Fruit fly (Drosophila melanogaster) whole organism, embryonic: ENCODE results near the gene CG43954.
A peak's percentile ranks its signal among the peaks of the same experiment; 100 is the strongest.

Experiments
- Adf1 ChIP-seq: fragments of 200-800 bp; sonication (Bioruptor generic); IDR thresholded peaks from 2 replicates; pipeline ENCODE4 v1.3.6; 2022; ENCODE audit warnings: missing biosample characterization, missing genetic modification characterization
- B-H1 ChIP-seq: fragments of 200-800 bp; sonication (Bioruptor generic); IDR thresholded peaks from 3 replicates; pipeline ENCODE4 v1.3.6; 2022; ENCODE audit warnings: missing biosample characterization, missing genetic modification characterization
- CG10565 ChIP-seq: fragments of 200-800 bp; sonication (Bioruptor generic); optimal IDR thresholded peaks from 3 replicates; lab custom pipeline; 2016; ENCODE audit warnings: missing biosample characterization, mild to moderate bottlenecking, missing genetic modification characterization
- CG12769 ChIP-seq: fragments of 200-800 bp; sonication (Bioruptor generic); optimal IDR thresholded peaks from 2 replicates; lab custom pipeline; 2019; ENCODE audit warnings: missing biosample characterization, mild to moderate bottlenecking, missing genetic modification characterization, moderate library complexity
- CG13287 ChIP-seq: fragments of 200-800 bp; sonication (Bioruptor generic); IDR thresholded peaks from 2 replicates; pipeline ENCODE4 v1.3.6; 2022; ENCODE audit warnings: missing biosample characterization, missing genetic modification characterization; ENCODE audit not compliant: partially characterized antibody
- CG13624 ChIP-seq: fragments of 200-800 bp; sonication (Bioruptor generic); optimal IDR thresholded peaks from 2 replicates; lab custom pipeline; 2016; ENCODE audit warnings: missing biosample characterization, missing genetic modification characterization
- CG14860 ChIP-seq: fragments of 200-800 bp; sonication (Bioruptor generic); IDR thresholded peaks from 3 replicates; pipeline ENCODE4 v1.3.6; 2022; ENCODE audit warnings: missing biosample characterization, missing genetic modification characterization; ENCODE audit not compliant: partially characterized antibody
- CG15601 ChIP-seq: fragments of 200-800 bp; sonication (Bioruptor generic); optimal IDR thresholded peaks from 3 replicates; lab custom pipeline; 2019; ENCODE audit warnings: missing biosample characterization, mild to moderate bottlenecking, missing genetic modification characterization, moderate library complexity
- CG1602 ChIP-seq: fragments of 200-800 bp; sonication (Bioruptor generic); optimal IDR thresholded peaks from 3 replicates; lab custom pipeline; 2016; ENCODE audit warnings: missing biosample characterization, missing genetic modification characterization
- CG2199 ChIP-seq: fragments of 200-800 bp; sonication (Bioruptor generic); IDR thresholded peaks from 3 replicates; pipeline ENCODE4 v1.3.6; 2022; ENCODE audit warnings: missing biosample characterization, missing genetic modification characterization
- CG30020 ChIP-seq: fragments of 200-800 bp; optimal IDR thresholded peaks from 2 replicates; lab custom pipeline; 2019; ENCODE audit warnings: missing biosample characterization, mild to moderate bottlenecking, missing genetic modification characterization, moderate library complexity
- CG3726 ChIP-seq: fragments of 200-800 bp; sonication (Bioruptor generic); IDR thresholded peaks from 3 replicates; pipeline ENCODE4, ENCODE4 v1.3.6; 2022; ENCODE audit warnings: missing biosample characterization, missing genetic modification characterization
- CG4404 ChIP-seq: fragments of 200-800 bp; sonication (Bioruptor generic); IDR thresholded peaks from 2 replicates; pipeline ENCODE4 v1.3.6; 2022; ENCODE audit warnings: missing biosample characterization, missing genetic modification characterization
- CG6813 ChIP-seq: fragments of 200-800 bp; sonication (Bioruptor generic); optimal IDR thresholded peaks from 2 replicates; lab custom pipeline; 2017; ENCODE audit warnings: missing biosample characterization, missing genetic modification characterization, mild to moderate bottlenecking, moderate library complexity, missing genetic modification reagents
- CG7839 ChIP-seq: fragments of 200-800 bp; sonication (Bioruptor generic); optimal IDR thresholded peaks from 3 replicates; lab custom pipeline; 2018; ENCODE audit warnings: missing biosample characterization, mild to moderate bottlenecking, missing genetic modification characterization, moderate library complexity
- CG7928 ChIP-seq: fragments of 200-800 bp; sonication (Bioruptor generic); optimal IDR thresholded peaks from 2 replicates; lab custom pipeline; 2017; ENCODE audit warnings: missing biosample characterization, mild to moderate bottlenecking, missing genetic modification characterization
- CG8388 ChIP-seq: fragments of 200-800 bp; sonication (Bioruptor generic); optimal IDR thresholded peaks from 2 replicates; lab custom pipeline; 2019; ENCODE audit warnings: missing biosample characterization, mild to moderate bottlenecking, missing genetic modification characterization, moderate library complexity
- CG9609 ChIP-seq: fragments of 200-800 bp; sonication (Bioruptor generic); optimal IDR thresholded peaks from 3 replicates; lab custom pipeline; 2016; ENCODE audit warnings: missing biosample characterization, missing genetic modification characterization
- CG9727 ChIP-seq: fragments of 200-800 bp; sonication (Bioruptor generic); optimal IDR thresholded peaks from 3 replicates; lab custom pipeline; 2017; ENCODE audit warnings: missing biosample characterization, mild to moderate bottlenecking, missing genetic modification characterization
- Camta ChIP-seq: fragments of 200-800 bp; sonication (Bioruptor generic); optimal IDR thresholded peaks from 2 replicates; lab custom pipeline; 2016; ENCODE audit warnings: missing biosample characterization, missing genetic modification characterization
- Dfd ChIP-seq, 2 experiments: fragments of >200 bp; optimal IDR thresholded peaks; 2 replicates each; lab custom pipeline; 2017; ENCODE audit warnings: missing biosample characterization in 2 of 2, missing genetic modification characterization in 2 of 2
- Elba2 ChIP-seq: fragments of 200-800 bp; sonication (Bioruptor generic); optimal IDR thresholded peaks from 3 replicates; lab custom pipeline; 2016; ENCODE audit warnings: missing biosample characterization, missing genetic modification characterization
- Hsf ChIP-seq: fragments of 200-800 bp; sonication (Bioruptor generic); optimal IDR thresholded peaks from 3 replicates; lab custom pipeline; 2016; ENCODE audit warnings: missing biosample characterization, missing genetic modification characterization
- Lhr ChIP-seq: fragments of 200-800 bp; sonication (Bioruptor generic); optimal IDR thresholded peaks from 3 replicates; lab custom pipeline; 2017; ENCODE audit warnings: mild to moderate bottlenecking, missing biosample characterization, missing genetic modification reagents, missing genetic modification characterization
- MBD-R2 ChIP-seq: fragments of 200-800 bp; sonication (Bioruptor generic); IDR thresholded peaks from 2 replicates; pipeline ENCODE4 v1.3.6; 2022; ENCODE audit warnings: missing biosample characterization, missing genetic modification characterization
- MTF-1 ChIP-seq: fragments of 200-800 bp; sonication (Bioruptor generic); optimal IDR thresholded peaks from 2 replicates; lab custom pipeline; 2018; ENCODE audit warnings: missing biosample characterization, mild to moderate bottlenecking, missing genetic modification characterization, borderline replicate concordance
- NK7.1 ChIP-seq: fragments of 200-800 bp; sonication (Bioruptor generic); optimal IDR thresholded peaks from 3 replicates; lab custom pipeline; 2016; ENCODE audit warnings: missing biosample characterization, missing genetic modification characterization
- Poxn ChIP-seq: fragments of 200-800 bp; sonication (Bioruptor generic); IDR thresholded peaks from 2 replicates; pipeline ENCODE4 v1.3.6; 2022; ENCODE audit warnings: missing biosample characterization, missing genetic modification characterization
- Stat92E ChIP-seq, 3 experiments: fragments of >200 bp in 2 of 3; fragments of 200-800 bp in 1 of 3; sonication (Bioruptor generic) in 1 of 3; optimal IDR thresholded peaks; 2 replicates each; lab custom pipeline; 2017 to 2019; ENCODE audit warnings: missing biosample characterization in 3 of 3, missing genetic modification characterization in 3 of 3, mild to moderate bottlenecking in 1 of 3, moderate library complexity in 1 of 3
- Vsx1 ChIP-seq: fragments of 200-800 bp; sonication (Bioruptor generic); optimal IDR thresholded peaks from 2 replicates; lab custom pipeline; 2017; ENCODE audit warnings: missing biosample characterization, mild to moderate bottlenecking, missing genetic modification characterization, missing genetic modification reagents
- Xbp1 ChIP-seq: fragments of 200-800 bp; sonication (Bioruptor generic); optimal IDR thresholded peaks from 3 replicates; lab custom pipeline; 2016; ENCODE audit warnings: missing biosample characterization, mild to moderate bottlenecking, missing genetic modification characterization
- al ChIP-seq: fragments of 200-800 bp; sonication (Bioruptor generic); IDR thresholded peaks from 2 replicates; pipeline ENCODE4 v1.3.6; 2022; ENCODE audit warnings: missing biosample characterization, missing genetic modification characterization
- bab2 ChIP-seq: fragments of 200-800 bp; sonication (Bioruptor generic); optimal IDR thresholded peaks from 2 replicates; lab custom pipeline; 2016; ENCODE audit warnings: missing biosample characterization, missing genetic modification characterization
- bigmax ChIP-seq: fragments of 200-800 bp; sonication (Bioruptor generic); optimal IDR thresholded peaks from 2 replicates; lab custom pipeline; 2018; ENCODE audit warnings: missing biosample characterization, mild to moderate bottlenecking, missing genetic modification characterization
- chif ChIP-seq, 2 experiments: fragments of 200-800 bp; sonication (Bioruptor generic); optimal IDR thresholded peaks; 3 replicates each; lab custom pipeline; 2016; ENCODE audit warnings: missing biosample characterization in 2 of 2, missing genetic modification characterization in 2 of 2
- en ChIP-seq: fragments of 200-800 bp; sonication (Bioruptor generic); optimal IDR thresholded peaks from 2 replicates; lab custom pipeline; 2016; ENCODE audit warnings: missing biosample characterization, missing genetic modification characterization
- fd3F ChIP-seq: fragments of 200-800 bp; sonication (Bioruptor generic); optimal IDR thresholded peaks from 2 replicates; lab custom pipeline; 2018; ENCODE audit warnings: missing biosample characterization, mild to moderate bottlenecking, missing genetic modification characterization, moderate library complexity
- jigr1 ChIP-seq: fragments of 200-800 bp; sonication (Bioruptor generic); IDR thresholded peaks from 3 replicates; pipeline ENCODE4 v1.3.6; 2022; ENCODE audit warnings: missing biosample characterization, missing genetic modification characterization
- lola ChIP-seq, 3 experiments: fragments of >200 bp in 2 of 3; fragments of 200-800 bp in 1 of 3; sonication (Bioruptor generic) in 1 of 3; optimal IDR thresholded peaks; 2 replicates each; lab custom pipeline; 2017 to 2019; ENCODE audit warnings: missing biosample characterization in 3 of 3, missing genetic modification characterization in 3 of 3, mild to moderate bottlenecking in 1 of 3, moderate library complexity in 1 of 3
- pnt ChIP-seq: fragments of 200-800 bp; sonication (Bioruptor generic); optimal IDR thresholded peaks from 3 replicates; lab custom pipeline; 2016; ENCODE audit warnings: missing biosample characterization, missing genetic modification characterization
- prd ChIP-seq, 3 experiments: fragments of >200 bp in 2 of 3; fragments of 200-800 bp in 1 of 3; sonication (Bioruptor generic) in 1 of 3; optimal IDR thresholded peaks in 2 of 3; IDR thresholded peaks in 1 of 3; 2 replicates in 2 of 3; 3 replicates in 1 of 3; pipeline versions ENCODE4 v1.3.6 to Lab custom; 2017 to 2022; ENCODE audit warnings: missing biosample characterization in 1 of 3, missing genetic modification characterization in 1 of 3
- repo ChIP-seq: fragments of 200-800 bp; sonication (Bioruptor generic); optimal IDR thresholded peaks from 2 replicates; lab custom pipeline; 2016; ENCODE audit warnings: missing biosample characterization, missing genetic modification characterization
- sqz ChIP-seq: fragments of 200-800 bp; sonication (Bioruptor generic); optimal IDR thresholded peaks from 3 replicates; lab custom pipeline; 2018; ENCODE audit warnings: missing biosample characterization, mild to moderate bottlenecking, missing genetic modification characterization
- sug ChIP-seq: fragments of 200-800 bp; optimal IDR thresholded peaks from 2 replicates; lab custom pipeline; 2019; ENCODE audit warnings: missing biosample characterization, mild to moderate bottlenecking, missing genetic modification characterization, moderate library complexity
- tgo ChIP-seq: fragments of 200-800 bp; sonication (Bioruptor generic); IDR thresholded peaks from 3 replicates; pipeline ENCODE4 v1.3.6; 2022; ENCODE audit warnings: missing biosample characterization, missing genetic modification characterization
- zen2 ChIP-seq: fragments of 200-800 bp; sonication (Bioruptor generic); IDR thresholded peaks from 3 replicates; pipeline ENCODE4 v1.3.6; 2022; ENCODE audit warnings: missing biosample characterization, missing genetic modification characterization; ENCODE audit not compliant: partially characterized antibody
- zf30C ChIP-seq: fragments of 200-800 bp; sonication (Bioruptor generic); optimal IDR thresholded peaks from 3 replicates; lab custom pipeline; 2018; ENCODE audit warnings: missing biosample characterization, mild to moderate bottlenecking, missing genetic modification characterization
- zfh2 ChIP-seq: fragments of 200-800 bp; sonication (Bioruptor generic); optimal IDR thresholded peaks from 2 replicates; lab custom pipeline; 2016; ENCODE audit warnings: missing biosample characterization, missing genetic modification characterization

CG43954 gene

dm6 chr3L:16711430-16712228, at the start of gene CG43954, which contains the start of the genes Lasp and Dab (continued):
- TF ChIP-seq sqz (GFP tag; lab: Kevin White, UChicago): no peak
- peak; percentile 70 for TF ChIP-seq Elba2 (GFP tag; lab: Kevin White, UChicago)
- TF ChIP-seq CG6813 (GFP tag; lab: Kevin White, UChicago): no peak
- TF ChIP-seq Hsf (GFP tag; lab: Kevin White, UChicago): peak; percentile 38
- no peak for TF ChIP-seq CG3726
- TF ChIP-seq MBD-R2 (GFP tag; lab: Robert Waterston, UW): no peak
- TF ChIP-seq CG13287 (GFP tag; lab: Robert Waterston, UW): peak; percentile 56
- TF ChIP-seq CG8388 (GFP tag; lab: Kevin White, UChicago): no peak
- TF ChIP-seq Camta (GFP tag; lab: Kevin White, UChicago): no peak
- TF ChIP-seq Xbp1 (GFP tag; lab: Kevin White, UChicago): peak; percentile 17
- peak; percentile 64; the same call in 1 of the 2 replicates for TF ChIP-seq Adf1
- TF ChIP-seq Lhr (GFP tag; lab: Kevin White, UChicago): peak; percentile 95
- peak; percentile 48 for TF ChIP-seq CG15601 (tag; lab: Kevin White, UChicago)
- TF ChIP-seq al: no peak
- TF ChIP-seq CG10565 (GFP tag; lab: Kevin White, UChicago): no peak
- no peak for TF ChIP-seq zen2 (GFP tag; lab: Robert Waterston, UW)
- peak; percentile 52 for TF ChIP-seq sug (tag; lab: Kevin White, UChicago)
- TF ChIP-seq pnt (GFP tag; lab: Kevin White, UChicago): no peak
- no peak for TF ChIP-seq CG7928 (GFP tag; lab: Kevin White, UChicago)
- TF ChIP-seq chif (GFP tag; optimal IDR thresholded peaks at IDR 0.05; lab: Kevin White, UChicago): peak in 1 of 2 experiments; percentile 57
- TF ChIP-seq zf30C: peak; percentile 37
- no peak for TF ChIP-seq bigmax
- TF ChIP-seq CG2199 (GFP tag; lab: Robert Waterston, UW): peak; percentile 81; the same call in 1 of the 3 replicates
- peak in 1 of 3 experiments; percentile 70 for TF ChIP-seq Stat92E (GFP tag; optimal IDR thresholded peaks at IDR 0.05; lab: Kevin White, UChicago)
- no peak; the same call in 2 of the 3 replicates for TF ChIP-seq B-H1 (GFP tag; lab: Robert Waterston, UW)
- TF ChIP-seq fd3F (GFP tag; lab: Kevin White, UChicago): no peak
- TF ChIP-seq Vsx1 (GFP tag; lab: Kevin White, UChicago): peak; percentile 49
- TF ChIP-seq CG13624 (GFP tag; lab: Kevin White, UChicago): no peak
- TF ChIP-seq CG12769 (tag; lab: Kevin White, UChicago): no peak
- peak; percentile 85 for TF ChIP-seq MTF-1 (GFP tag; lab: Kevin White, UChicago)
- TF ChIP-seq zfh2 (GFP tag; lab: Kevin White, UChicago): no peak
- TF ChIP-seq tgo (GFP tag; lab: Robert Waterston, UW): no peak; the same call in 2 of the 3 replicates
- peak; percentile 38 for TF ChIP-seq CG9727
- no peak for TF ChIP-seq CG9609 (GFP tag; lab: Kevin White, UChicago)
- TF ChIP-seq Dfd (GFP tag; optimal IDR thresholded peaks at IDR 0.05; lab: Kevin White, UChicago): no peak
- TF ChIP-seq Poxn (GFP tag; lab: Robert Waterston, UW): no peak
- TF ChIP-seq CG1602 (GFP tag; lab: Kevin White, UChicago): no peak
- TF ChIP-seq prd (optimal IDR thresholded peaks at IDR 0.05; lab: Kevin White, UChicago): no peak
- TF ChIP-seq prd (GFP tag; IDR thresholded peaks at IDR 0.05; lab: Robert Waterston, UW): no peak
- no peak for TF ChIP-seq bab2 (GFP tag; lab: Kevin White, UChicago)
- peak; percentile 9 for TF ChIP-seq CG7839 (tag; lab: Kevin White, UChicago)
- no peak for TF ChIP-seq lola (GFP tag; optimal IDR thresholded peaks at IDR 0.05; lab: Kevin White, UChicago)
- no peak for TF ChIP-seq NK7.1
- TF ChIP-seq CG30020: peak; percentile 61
- peak; percentile 15 for TF ChIP-seq repo (GFP tag; lab: Kevin White, UChicago)
- TF ChIP-seq CG4404: no peak
- no peak for TF ChIP-seq jigr1 (GFP tag; lab: Robert Waterston, UW)
- TF ChIP-seq CG14860 (GFP tag; lab: Robert Waterston, UW): no peak; the same call in 2 of the 3 replicates
- no peak for TF ChIP-seq en (GFP tag; lab: Kevin White, UChicago)
